Worm (Caenorhabditis elegans) whole organism, mixed stage, embryonic: ENCODE data around the gene alx-1.

Source experiments
- snpc-4 ChIP-seq: fragments of 150-350 bp; optimal IDR thresholded peaks from 2 replicates; lab custom pipeline; 2014; ENCODE audit warnings: missing biosample characterization, missing genetic modification characterization
- unc-39 ChIP-seq: fragments of 150-350 bp; optimal IDR thresholded peaks from 2 replicates; lab custom pipeline; 2014; ENCODE audit warnings: missing biosample characterization, missing genetic modification characterization

DNA sequence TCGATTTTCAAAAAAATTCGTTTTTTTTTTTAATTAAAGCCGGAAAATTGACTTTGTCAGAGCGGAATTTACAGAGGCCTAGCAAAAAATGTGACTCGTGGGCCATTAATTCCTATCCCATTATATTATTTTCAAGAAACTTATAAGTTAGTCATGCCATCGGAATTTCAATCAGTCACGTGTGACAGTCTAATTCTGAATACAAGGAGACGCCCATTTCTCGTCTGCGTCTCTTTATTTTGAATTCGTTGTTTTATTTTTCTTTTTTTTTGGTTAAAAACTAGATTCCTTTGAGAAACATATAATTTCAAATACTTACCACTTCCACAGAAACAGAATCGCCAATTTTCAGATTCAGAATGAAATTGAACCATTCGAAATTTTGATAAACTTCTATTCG, 48.4 kb upstream of the alx-1 start:
- no peak for TF ChIP-seq snpc-4 (tag; lab: Kevin White, UChicago)
- TF ChIP-seq unc-39 (tag; lab: Kevin White, UChicago), result no peak
